Worm (Caenorhabditis elegans) whole organism, L2 larva: ENCODE results near the gene rsd-3.

Experiments used
- C34F6.9 ChIP-seq: fragments of 150-350 bp; optimal IDR thresholded peaks from 2 replicates; lab custom pipeline; 2014; ENCODE audit warnings: missing biosample characterization, missing genetic modification characterization
- F13H6.1 ChIP-seq: sonication (generic microtip); optimal IDR thresholded peaks from 2 replicates; lab custom pipeline; 2016; ENCODE audit warnings: missing genetic modification characterization, missing compliant biosample characterization
- R02D3.7 ChIP-seq: fragments of 150-350 bp; optimal IDR thresholded peaks from 2 replicates; lab custom pipeline; 2014; ENCODE audit warnings: missing biosample characterization, missing genetic modification characterization
- Y55F3AM.14 ChIP-seq: fragments of 200-800 bp; sonication (Bioruptor generic); optimal IDR thresholded peaks from 2 replicates; lab custom pipeline; 2018; ENCODE audit warnings: mild to moderate bottlenecking, missing genetic modification characterization, missing compliant biosample characterization
- alr-1 ChIP-seq: fragments of 150-350 bp; optimal IDR thresholded peaks from 2 replicates; lab custom pipeline; 2014; ENCODE audit warnings: missing biosample characterization, missing genetic modification characterization
- aly-2 ChIP-seq: fragments of 150-350 bp; optimal IDR thresholded peaks from 2 replicates; lab custom pipeline; 2014; ENCODE audit warnings: missing biosample characterization, missing genetic modification characterization
- ama-1 ChIP-seq: fragments of 150-350 bp; optimal IDR thresholded peaks from 2 replicates; lab custom pipeline; 2018; ENCODE audit warnings: inconsistent platforms
- blmp-1 ChIP-seq: sonication (generic microtip); optimal IDR thresholded peaks from 2 replicates; lab custom pipeline; 2017; ENCODE audit warnings: missing genetic modification characterization, mild to moderate bottlenecking, missing compliant biosample characterization, antibody characterized with exemption, moderate library complexity; ENCODE audit not compliant: insufficient read depth
- crh-2 ChIP-seq: sonication (generic microtip); optimal IDR thresholded peaks from 2 replicates; lab custom pipeline; 2017; ENCODE audit warnings: missing biosample characterization, missing genetic modification characterization
- dmd-4 ChIP-seq: sonication (generic microtip); optimal IDR thresholded peaks from 2 replicates; lab custom pipeline; 2017; ENCODE audit warnings: missing biosample characterization, missing genetic modification characterization
- egl-27 ChIP-seq: sonication (generic microtip); optimal IDR thresholded peaks from 3 replicates; lab custom pipeline; 2017; ENCODE audit warnings: missing biosample characterization, missing genetic modification reagents, missing genetic modification characterization
- elt-1 ChIP-seq: fragments of 150-350 bp; optimal IDR thresholded peaks from 2 replicates; lab custom pipeline; 2014; ENCODE audit warnings: missing biosample characterization, missing genetic modification characterization
- fos-1 ChIP-seq: fragments of 150-350 bp; optimal IDR thresholded peaks from 2 replicates; lab custom pipeline; 2014; ENCODE audit warnings: missing biosample characterization, missing genetic modification characterization
- gmeb-1 ChIP-seq: fragments of 150-350 bp; optimal IDR thresholded peaks from 2 replicates; lab custom pipeline; 2014; ENCODE audit warnings: missing biosample characterization, missing genetic modification characterization
- lin-11 ChIP-seq: fragments of 150-350 bp; sonication (generic microtip); optimal IDR thresholded peaks from 2 replicates; lab custom pipeline; 2014; ENCODE audit warnings: missing biosample characterization, missing genetic modification characterization, inconsistent platforms, mixed read lengths
- lin-13 ChIP-seq: fragments of 150-350 bp; optimal IDR thresholded peaks from 2 replicates; lab custom pipeline; 2014; ENCODE audit warnings: missing biosample characterization, missing genetic modification reagents, missing genetic modification characterization
- lin-39 ChIP-seq: fragments of 150-350 bp; optimal IDR thresholded peaks from 2 replicates; lab custom pipeline; 2014; ENCODE audit warnings: missing biosample characterization, missing genetic modification reagents, missing genetic modification characterization
- lsy-2 ChIP-seq, 2 experiments: fragments of 150-350 bp in 1 of 2; sonication (generic microtip) in 1 of 2; optimal IDR thresholded peaks; 2 replicates each; lab custom pipeline; 2014 to 2017; ENCODE audit warnings: missing biosample characterization in 2 of 2, missing genetic modification characterization in 2 of 2
- mab-5 ChIP-seq: fragments of 150-350 bp; optimal IDR thresholded peaks from 2 replicates; lab custom pipeline; 2014; ENCODE audit warnings: missing biosample characterization, missing genetic modification characterization
- mbf-1 ChIP-seq: sonication (generic microtip); optimal IDR thresholded peaks from 2 replicates; lab custom pipeline; 2017; ENCODE audit warnings: missing biosample characterization, missing genetic modification characterization
- mdl-1 ChIP-seq, 2 experiments: fragments of 150-350 bp in 1 of 2; sonication (generic microtip) in 1 of 2; optimal IDR thresholded peaks; 2 replicates each; lab custom pipeline; 2017; ENCODE audit warnings: missing biosample characterization in 2 of 2, missing genetic modification characterization in 2 of 2
- nhr-11 ChIP-seq: fragments of 150-350 bp; optimal IDR thresholded peaks from 2 replicates; lab custom pipeline; 2014; ENCODE audit warnings: missing biosample characterization, missing genetic modification characterization
- nhr-12 ChIP-seq: fragments of 150-350 bp; optimal IDR thresholded peaks from 2 replicates; lab custom pipeline; 2014; ENCODE audit warnings: missing biosample characterization, missing genetic modification characterization
- nhr-129 ChIP-seq: fragments of 150-350 bp; optimal IDR thresholded peaks from 2 replicates; lab custom pipeline; 2014; ENCODE audit warnings: missing biosample characterization, missing genetic modification characterization
- nhr-21 ChIP-seq: fragments of 150-350 bp; optimal IDR thresholded peaks from 2 replicates; lab custom pipeline; 2014; ENCODE audit warnings: missing biosample characterization, missing genetic modification characterization
- nhr-23 ChIP-seq: fragments of 150-350 bp; optimal IDR thresholded peaks from 2 replicates; lab custom pipeline; 2014; ENCODE audit warnings: missing biosample characterization, missing genetic modification reagents, missing genetic modification characterization
- nhr-237 ChIP-seq: fragments of 150-350 bp; optimal IDR thresholded peaks from 2 replicates; lab custom pipeline; 2014; ENCODE audit warnings: missing biosample characterization, missing genetic modification characterization
- nhr-25 ChIP-seq: fragments of 150-350 bp; sonication (generic microtip); optimal IDR thresholded peaks from 3 replicates; lab custom pipeline; 2014; ENCODE audit warnings: missing biosample characterization, missing genetic modification characterization
- nhr-77 ChIP-seq: fragments of 150-350 bp; optimal IDR thresholded peaks from 2 replicates; lab custom pipeline; 2014; ENCODE audit warnings: missing biosample characterization, missing genetic modification characterization
- peb-1 ChIP-seq: fragments of 150-350 bp; optimal IDR thresholded peaks from 2 replicates; lab custom pipeline; 2014; ENCODE audit warnings: missing biosample characterization, missing genetic modification characterization
- sem-4 ChIP-seq: fragments of 150-350 bp; optimal IDR thresholded peaks from 2 replicates; lab custom pipeline; 2014; ENCODE audit warnings: missing biosample characterization, missing genetic modification reagents, missing genetic modification characterization
- skn-1 ChIP-seq: sonication (generic microtip); optimal IDR thresholded peaks from 2 replicates; lab custom pipeline; 2017; ENCODE audit warnings: missing biosample characterization, missing genetic modification characterization
- sma-9 ChIP-seq, 2 experiments: fragments of 150-350 bp in 1 of 2; sonication (generic microtip) in 1 of 2; optimal IDR thresholded peaks; 2 replicates each; lab custom pipeline; 2014 to 2016; ENCODE audit warnings: missing genetic modification characterization in 2 of 2, mild to moderate bottlenecking in 1 of 2, missing biosample characterization in 1 of 2, missing compliant biosample characterization in 1 of 2, missing genetic modification reagents in 1 of 2, moderate library complexity in 1 of 2
- snpc-4 ChIP-seq: fragments of 150-350 bp; optimal IDR thresholded peaks from 2 replicates; lab custom pipeline; 2014; ENCODE audit warnings: missing biosample characterization, missing genetic modification characterization
- unc-39 ChIP-seq: fragments of 150-350 bp; optimal IDR thresholded peaks from 2 replicates; lab custom pipeline; 2014; ENCODE audit warnings: missing biosample characterization, missing genetic modification characterization
- ztf-11 ChIP-seq: sonication (generic microtip); optimal IDR thresholded peaks from 2 replicates; lab custom pipeline; 2017; ENCODE audit warnings: missing biosample characterization, missing genetic modification characterization
- ztf-4 ChIP-seq: fragments of 150-350 bp; optimal IDR thresholded peaks from 2 replicates; lab custom pipeline; 2014; ENCODE audit warnings: missing biosample characterization, missing genetic modification characterization

rsd-3 gene

DNA sequence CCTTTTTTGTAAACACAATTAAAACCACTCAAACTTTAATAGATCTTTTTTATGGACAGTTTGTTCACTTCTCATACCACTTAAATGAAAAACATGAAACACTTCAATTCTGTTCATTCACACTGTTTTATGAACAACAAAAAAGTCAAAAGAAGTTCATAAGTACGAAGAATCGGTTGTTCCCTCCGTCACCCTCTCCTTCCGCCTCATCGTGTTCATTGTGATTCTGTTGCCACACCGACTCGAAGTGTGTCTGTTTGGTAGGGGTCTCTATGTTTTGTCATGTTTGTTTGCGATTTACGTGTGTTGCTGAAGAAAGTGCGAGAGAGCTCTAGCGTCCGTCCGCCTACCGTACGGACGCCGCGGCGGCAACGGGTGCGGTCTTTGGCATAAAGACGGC is 39.5 kb upstream of the rsd-3 start, which contains the start of gene lact-7:
lact-7 (plus strand) TSS at position 301 of the 400 bp plus-strand sequence.
- TF ChIP-seq snpc-4 (tag; lab: Kevin White, UChicago), result no peak
- TF ChIP-seq F13H6.1 (tag; lab: Kevin White, UChicago), result no peak
- no peak for TF ChIP-seq lsy-2 (tag; optimal IDR thresholded peaks at IDR 0.05; lab: Kevin White, UChicago)
- TF ChIP-seq nhr-237 (tag; lab: Kevin White, UChicago), result no peak
- TF ChIP-seq mbf-1, result no peak
- no peak for TF ChIP-seq mdl-1 (tag; optimal IDR thresholded peaks at IDR 0.05; lab: Kevin White, UChicago)
- TF ChIP-seq unc-39 (tag; lab: Kevin White, UChicago), result no peak
- TF ChIP-seq egl-27, result no peak
- no peak for TF ChIP-seq lin-13 (GFP tag; lab: Kevin White, UChicago)
- TF ChIP-seq nhr-25 (tag; lab: Kevin White, UChicago), result no peak
- TF ChIP-seq crh-2 (tag; lab: Kevin White, UChicago), result no peak
- no peak for TF ChIP-seq nhr-11 (tag; lab: Kevin White, UChicago)
- TF ChIP-seq elt-1 (tag; lab: Kevin White, UChicago), result no peak
- no peak for TF ChIP-seq alr-1 (tag; lab: Kevin White, UChicago)
- no peak for TF ChIP-seq skn-1
- TF ChIP-seq ama-1, result no peak
- TF ChIP-seq ztf-11, result no peak

DNA sequence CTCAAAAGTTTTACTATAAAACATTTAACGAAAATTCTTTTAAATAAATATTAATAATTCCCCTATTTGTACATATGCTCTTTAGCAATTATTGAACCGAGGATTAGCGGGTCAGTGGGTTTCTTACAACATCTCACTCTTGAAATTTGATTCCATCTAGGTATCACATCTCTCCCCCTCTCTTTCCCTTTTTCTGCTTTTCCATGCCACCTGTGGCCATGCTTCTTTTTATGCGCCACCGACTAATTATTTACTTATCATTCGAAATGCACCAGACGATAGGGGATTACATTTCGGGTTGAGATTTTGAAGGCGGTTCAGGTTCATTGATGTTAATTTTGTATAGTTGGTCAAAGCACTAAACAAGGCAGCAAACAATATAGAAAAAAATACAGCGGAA is 32.4 kb upstream of the rsd-3 start:
- TF ChIP-seq unc-39 (tag; lab: Kevin White, UChicago), result no peak
- no peak for TF ChIP-seq nhr-129
- TF ChIP-seq mbf-1, result no peak
- TF ChIP-seq peb-1 (tag; lab: Kevin White, UChicago), result no peak
- no peak for TF ChIP-seq nhr-21 (tag; lab: Kevin White, UChicago)
- no peak for TF ChIP-seq mdl-1 (tag; optimal IDR thresholded peaks at IDR 0.05; lab: Kevin White, UChicago)

DNA sequence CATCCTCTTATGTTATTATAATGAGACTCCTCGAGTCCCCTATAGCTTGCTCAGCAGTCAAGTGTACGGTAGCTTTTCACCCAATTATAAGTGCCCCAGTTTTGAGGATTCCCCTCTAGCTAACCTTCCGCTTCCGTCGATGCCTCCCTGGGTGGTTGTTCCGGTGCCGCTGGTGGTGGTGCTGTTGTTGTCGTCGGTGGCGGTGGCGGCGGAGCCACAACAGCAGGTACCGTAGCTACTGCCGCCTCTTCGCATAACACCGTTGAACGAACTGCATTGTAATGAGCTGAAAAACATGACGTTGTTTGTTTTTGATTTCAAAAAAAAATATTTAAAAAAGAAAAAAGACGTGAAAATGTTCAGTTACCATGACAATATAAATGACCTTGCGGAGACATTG is 31.9 kb upstream of the rsd-3 start:
- no peak for TF ChIP-seq aly-2 (tag; lab: Kevin White, UChicago)
- no peak for TF ChIP-seq mbf-1
- TF ChIP-seq ztf-4 (tag; lab: Kevin White, UChicago), result no peak
- no peak for TF ChIP-seq nhr-21 (tag; lab: Kevin White, UChicago)
- TF ChIP-seq C34F6.9, result no peak
- TF ChIP-seq lin-39 (tag; lab: Kevin White, UChicago), result no peak
- TF ChIP-seq fos-1 (tag; lab: Kevin White, UChicago), result no peak
- TF ChIP-seq ama-1, result no peak
- no peak for TF ChIP-seq nhr-129
- no peak for TF ChIP-seq nhr-25 (tag; lab: Kevin White, UChicago)
- TF ChIP-seq skn-1, result no peak
- no peak for TF ChIP-seq gmeb-1 (tag; lab: Kevin White, UChicago)
- no peak for TF ChIP-seq nhr-12 (tag; lab: Kevin White, UChicago)
- TF ChIP-seq nhr-11 (tag; lab: Kevin White, UChicago), result no peak
- TF ChIP-seq sem-4 (tag; lab: Kevin White, UChicago), result no peak
- TF ChIP-seq blmp-1 (tag; lab: Kevin White, UChicago), result no peak

DNA sequence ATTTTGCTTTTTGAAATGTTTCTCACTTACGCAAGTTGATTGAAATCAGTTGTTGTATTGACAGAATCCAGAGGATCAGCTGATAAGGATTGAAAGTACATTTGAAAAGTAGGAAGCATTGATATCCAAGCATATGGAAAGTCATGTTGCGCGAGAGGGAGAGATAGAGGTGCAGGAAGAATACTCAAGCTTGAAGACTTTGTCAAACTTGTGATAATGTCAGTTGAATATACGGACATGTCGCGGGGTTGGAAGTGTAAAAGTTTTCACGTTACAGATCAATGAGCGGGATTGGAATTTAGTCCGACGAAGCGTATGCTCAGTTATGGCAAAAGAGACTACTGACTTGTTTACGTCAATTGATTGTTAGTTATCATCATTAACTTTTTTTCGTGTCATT is 29.0 kb upstream of the rsd-3 start, which contains the start of gene ttx-3:
ttx-3 (minus strand) TSS at position 101 of the 400 bp plus-strand sequence.
- TF ChIP-seq alr-1 (tag; lab: Kevin White, UChicago) (no peak), lin-13 (GFP tag; lab: Kevin White, UChicago) (no peak), R02D3.7 (tag; lab: Kevin White, UChicago) (no peak), Y55F3AM.14 (no peak), lin-11 (tag; lab: Kevin White, UChicago) (no peak), C34F6.9 (no peak), sma-9 (GFP tag; optimal IDR thresholded peaks at IDR 0.05; lab: Kevin White, UChicago) (no peak), sma-9 (tag; optimal IDR thresholded peaks at IDR 0.05; lab: Kevin White, UChicago) (no peak), ztf-4 (tag; lab: Kevin White, UChicago) (no peak), nhr-11 (tag; lab: Kevin White, UChicago) (no peak), unc-39 (tag; lab: Kevin White, UChicago) (no peak), dmd-4 (no peak), sem-4 (tag; lab: Kevin White, UChicago) (no peak), mab-5 (tag; lab: Kevin White, UChicago) (no peak), nhr-77 (tag; lab: Kevin White, UChicago) (no peak), fos-1 (tag; lab: Kevin White, UChicago) (no peak), nhr-23 (no peak), F13H6.1 (tag; lab: Kevin White, UChicago) (no peak)
